Worm (Caenorhabditis elegans) whole organism, L2 larva: ENCODE measurements around the gene Y71H10B.1.

Experiments used
- C34F6.9 ChIP-seq: fragments of 150-350 bp; optimal IDR thresholded peaks from 2 replicates; lab custom pipeline; 2014; ENCODE audit warnings: missing biosample characterization, missing genetic modification characterization
- F13H6.1 ChIP-seq: sonication (generic microtip); optimal IDR thresholded peaks from 2 replicates; lab custom pipeline; 2016; ENCODE audit warnings: missing genetic modification characterization, missing compliant biosample characterization
- Y55F3AM.14 ChIP-seq: fragments of 200-800 bp; sonication (Bioruptor generic); optimal IDR thresholded peaks from 2 replicates; lab custom pipeline; 2018; ENCODE audit warnings: mild to moderate bottlenecking, missing genetic modification characterization, missing compliant biosample characterization
- ZK546.5 ChIP-seq: sonication (generic microtip); optimal IDR thresholded peaks from 2 replicates; lab custom pipeline; 2017; ENCODE audit warnings: missing biosample characterization, missing genetic modification characterization
- alr-1 ChIP-seq: fragments of 150-350 bp; optimal IDR thresholded peaks from 2 replicates; lab custom pipeline; 2014; ENCODE audit warnings: missing biosample characterization, missing genetic modification characterization
- aly-2 ChIP-seq: fragments of 150-350 bp; optimal IDR thresholded peaks from 2 replicates; lab custom pipeline; 2014; ENCODE audit warnings: missing biosample characterization, missing genetic modification characterization
- ama-1 ChIP-seq: fragments of 150-350 bp; optimal IDR thresholded peaks from 2 replicates; lab custom pipeline; 2018; ENCODE audit warnings: inconsistent platforms
- egl-27 ChIP-seq: sonication (generic microtip); optimal IDR thresholded peaks from 3 replicates; lab custom pipeline; 2017; ENCODE audit warnings: missing biosample characterization, missing genetic modification reagents, missing genetic modification characterization
- fos-1 ChIP-seq: fragments of 150-350 bp; optimal IDR thresholded peaks from 2 replicates; lab custom pipeline; 2014; ENCODE audit warnings: missing biosample characterization, missing genetic modification characterization
- gmeb-1 ChIP-seq: fragments of 150-350 bp; optimal IDR thresholded peaks from 2 replicates; lab custom pipeline; 2014; ENCODE audit warnings: missing biosample characterization, missing genetic modification characterization
- lin-11 ChIP-seq: fragments of 150-350 bp; sonication (generic microtip); optimal IDR thresholded peaks from 2 replicates; lab custom pipeline; 2014; ENCODE audit warnings: missing biosample characterization, missing genetic modification characterization, inconsistent platforms, mixed read lengths
- lin-13 ChIP-seq: fragments of 150-350 bp; optimal IDR thresholded peaks from 2 replicates; lab custom pipeline; 2014; ENCODE audit warnings: missing biosample characterization, missing genetic modification reagents, missing genetic modification characterization
- lin-39 ChIP-seq: fragments of 150-350 bp; optimal IDR thresholded peaks from 2 replicates; lab custom pipeline; 2014; ENCODE audit warnings: missing biosample characterization, missing genetic modification reagents, missing genetic modification characterization
- mab-5 ChIP-seq: fragments of 150-350 bp; optimal IDR thresholded peaks from 2 replicates; lab custom pipeline; 2014; ENCODE audit warnings: missing biosample characterization, missing genetic modification characterization
- mbf-1 ChIP-seq: sonication (generic microtip); optimal IDR thresholded peaks from 2 replicates; lab custom pipeline; 2017; ENCODE audit warnings: missing biosample characterization, missing genetic modification characterization
- mdl-1 ChIP-seq, 2 experiments: fragments of 150-350 bp in 1 of 2; sonication (generic microtip) in 1 of 2; optimal IDR thresholded peaks; 2 replicates each; lab custom pipeline; 2017; ENCODE audit warnings: missing biosample characterization in 2 of 2, missing genetic modification characterization in 2 of 2
- nhr-10 ChIP-seq: sonication (generic microtip); optimal IDR thresholded peaks from 2 replicates; lab custom pipeline; 2017; ENCODE audit warnings: missing biosample characterization, missing genetic modification characterization
- nhr-11 ChIP-seq: fragments of 150-350 bp; optimal IDR thresholded peaks from 2 replicates; lab custom pipeline; 2014; ENCODE audit warnings: missing biosample characterization, missing genetic modification characterization
- nhr-129 ChIP-seq: fragments of 150-350 bp; optimal IDR thresholded peaks from 2 replicates; lab custom pipeline; 2014; ENCODE audit warnings: missing biosample characterization, missing genetic modification characterization
- nhr-21 ChIP-seq: fragments of 150-350 bp; optimal IDR thresholded peaks from 2 replicates; lab custom pipeline; 2014; ENCODE audit warnings: missing biosample characterization, missing genetic modification characterization
- nhr-23 ChIP-seq: fragments of 150-350 bp; optimal IDR thresholded peaks from 2 replicates; lab custom pipeline; 2014; ENCODE audit warnings: missing biosample characterization, missing genetic modification reagents, missing genetic modification characterization
- nhr-237 ChIP-seq: fragments of 150-350 bp; optimal IDR thresholded peaks from 2 replicates; lab custom pipeline; 2014; ENCODE audit warnings: missing biosample characterization, missing genetic modification characterization
- nhr-6 ChIP-seq: fragments of 150-350 bp; optimal IDR thresholded peaks from 2 replicates; lab custom pipeline; 2014; ENCODE audit warnings: missing biosample characterization, missing genetic modification characterization
- skn-1 ChIP-seq: sonication (generic microtip); optimal IDR thresholded peaks from 2 replicates; lab custom pipeline; 2017; ENCODE audit warnings: missing biosample characterization, missing genetic modification characterization
- sma-3 ChIP-seq: sonication (generic microtip); optimal IDR thresholded peaks from 2 replicates; lab custom pipeline; 2016; ENCODE audit warnings: missing genetic modification reagents, missing genetic modification characterization, missing compliant biosample characterization
- sma-9 ChIP-seq, 2 experiments: fragments of 150-350 bp in 1 of 2; sonication (generic microtip) in 1 of 2; optimal IDR thresholded peaks; 2 replicates each; lab custom pipeline; 2014 to 2016; ENCODE audit warnings: missing genetic modification characterization in 2 of 2, mild to moderate bottlenecking in 1 of 2, missing biosample characterization in 1 of 2, missing compliant biosample characterization in 1 of 2, missing genetic modification reagents in 1 of 2, moderate library complexity in 1 of 2
- snpc-4 ChIP-seq: fragments of 150-350 bp; optimal IDR thresholded peaks from 2 replicates; lab custom pipeline; 2014; ENCODE audit warnings: missing biosample characterization, missing genetic modification characterization
- unc-55 ChIP-seq: fragments of 150-350 bp; sonication (generic microtip); optimal IDR thresholded peaks from 3 replicates; lab custom pipeline; 2014; ENCODE audit warnings: missing biosample characterization, missing genetic modification reagents, missing genetic modification characterization
- unc-62 ChIP-seq: fragments of 150-350 bp; optimal IDR thresholded peaks from 2 replicates; lab custom pipeline; 2014; ENCODE audit warnings: missing biosample characterization, missing genetic modification reagents, missing genetic modification characterization
- ztf-1 ChIP-seq: fragments of 200-800 bp; sonication (Bioruptor generic); conservative IDR thresholded peaks from 2 replicates; pipeline ENCODE4 v1.3.6; 2022; ENCODE audit warnings: missing genetic modification characterization, missing compliant biosample characterization
- ztf-4 ChIP-seq: fragments of 150-350 bp; optimal IDR thresholded peaks from 2 replicates; lab custom pipeline; 2014; ENCODE audit warnings: missing biosample characterization, missing genetic modification characterization

Gene Y71H10B.1

ce11 chrX:2852388-2852908 lies 12.4 kb upstream of the Y71H10B.1 start, which contains the start of gene kin-29 (continued):
- TF ChIP-seq lin-39 (tag; lab: Kevin White, UChicago) = no peak
- peak; percentile 88 for TF ChIP-seq Y55F3AM.14 (GFP tag; lab: Kevin White, UChicago)
- 0 out of 2 replicates have a peak, but pooled peaks have one; percentile 26 for TF ChIP-seq ztf-1 (GFP tag; lab: Robert Waterston, UW)
- peak; percentile 82 for TF ChIP-seq fos-1
- no peak for TF ChIP-seq unc-62 (GFP tag; lab: Kevin White, UChicago)
- peak; percentile 26 for TF ChIP-seq ztf-4 (tag; lab: Kevin White, UChicago)

- TF ChIP-seq mdl-1 (tag; optimal IDR thresholded peaks at IDR 0.05; lab: Kevin White, UChicago) = no peak
- peak; percentile 72 for TF ChIP-seq snpc-4
Observed at ce11 chrX:2843508-2843907, 3.4 kb upstream of the Y71H10B.1 start.

- TF ChIP-seq ztf-1 (GFP tag; lab: Robert Waterston, UW) (no peak), unc-55 (GFP tag; lab: Kevin White, UChicago) (no peak), aly-2 (tag; lab: Kevin White, UChicago) (no peak), fos-1 (peak; percentile 69), nhr-10 (no peak), F13H6.1 (peak; percentile 47), nhr-237 (tag; lab: Kevin White, UChicago) (no peak), C34F6.9 (tag; lab: Kevin White, UChicago) (no peak), gmeb-1 (no peak), nhr-129 (tag; lab: Kevin White, UChicago) (no peak), ZK546.5 (no peak), egl-27 (no peak), nhr-21 (tag; lab: Kevin White, UChicago) (no peak), ama-1 (lab: Kevin White, UChicago) (no peak)
- TF ChIP-seq, all 48 proteins: peak for 2
Observed at ce11 chrX:2841754-2842153, 1.7 kb upstream of the Y71H10B.1 start.

- TF ChIP-seq fos-1 (peak; percentile 82), skn-1 (tag; lab: Kevin White, UChicago) (no peak), sma-9 (GFP tag; optimal IDR thresholded peaks at IDR 0.05; lab: Kevin White, UChicago) (peak; percentile 23), sma-9 (tag; optimal IDR thresholded peaks at IDR 0.05; lab: Kevin White, UChicago) (no peak), nhr-11 (tag; lab: Kevin White, UChicago) (no peak)
Observed at ce11 chrX:2838619-2839018, 1.5 kb downstream of the Y71H10B.1 start.

DNA sequence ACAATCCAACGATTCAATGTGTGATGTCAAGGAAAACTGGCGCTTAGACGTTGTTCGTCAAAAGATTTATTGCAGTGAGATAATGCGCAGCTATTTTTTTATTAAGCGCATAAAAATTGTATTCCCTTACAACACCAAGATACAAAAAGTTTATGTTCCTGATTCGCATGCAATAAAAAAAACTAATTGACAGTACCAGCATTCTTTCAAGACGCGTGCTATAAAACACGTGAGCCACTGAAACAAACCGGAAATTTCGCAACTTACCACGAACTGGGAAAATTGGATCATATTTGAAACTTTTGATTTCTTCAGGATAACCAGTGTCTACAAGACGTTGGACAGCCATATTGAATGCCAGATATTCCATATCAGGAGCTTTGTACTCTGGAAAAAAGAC lies 2.6 kb downstream of the Y71H10B.1 start:
- TF ChIP-seq F13H6.1 = no peak
- TF ChIP-seq gmeb-1 = no peak
- TF ChIP-seq egl-27 = no peak
- TF ChIP-seq nhr-6 (tag; lab: Kevin White, UChicago) = no peak
- no peak for TF ChIP-seq mbf-1 (tag; lab: Kevin White, UChicago)
- no peak for TF ChIP-seq mdl-1 (tag; optimal IDR thresholded peaks at IDR 0.05; lab: Kevin White, UChicago)
- TF ChIP-seq lin-13 (GFP tag; lab: Kevin White, UChicago) = no peak
- TF ChIP-seq alr-1 (tag; lab: Kevin White, UChicago) = no peak
- TF ChIP-seq lin-11 (tag; lab: Kevin White, UChicago) = no peak
- no peak for TF ChIP-seq nhr-23 (tag; lab: Kevin White, UChicago)
- no peak for TF ChIP-seq aly-2 (tag; lab: Kevin White, UChicago)
- no peak for TF ChIP-seq ztf-4 (tag; lab: Kevin White, UChicago)
- TF ChIP-seq ZK546.5 = no peak
- no peak for TF ChIP-seq nhr-10
- TF ChIP-seq mab-5 (tag; lab: Kevin White, UChicago) = no peak

DNA sequence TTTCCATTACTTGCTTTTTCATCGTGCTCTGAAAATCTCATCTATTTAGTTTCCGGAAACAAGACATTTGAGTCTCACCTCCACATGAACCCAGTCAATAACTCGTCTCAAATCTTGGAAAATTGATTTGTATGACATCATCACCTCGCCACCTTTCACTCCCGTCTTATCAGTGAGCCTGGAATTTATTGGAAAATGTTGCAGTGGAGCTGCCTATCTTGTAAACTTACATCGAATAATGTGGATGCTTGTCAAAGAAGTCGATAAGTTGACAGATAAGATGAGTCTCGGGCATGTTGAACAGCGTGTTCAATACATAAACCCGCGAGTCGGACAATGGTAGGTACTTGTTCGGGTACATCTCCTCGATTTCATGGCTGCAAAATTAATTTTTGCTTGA lies 3.3 kb downstream of the Y71H10B.1 start:
- TF ChIP-seq sma-3 (GFP tag; lab: Kevin White, UChicago) (no peak), Y55F3AM.14 (GFP tag; lab: Kevin White, UChicago) (no peak), fos-1 (peak; percentile 56), aly-2 (tag; lab: Kevin White, UChicago) (no peak), sma-9 (GFP tag; optimal IDR thresholded peaks at IDR 0.05; lab: Kevin White, UChicago) (peak; percentile 55), sma-9 (tag; optimal IDR thresholded peaks at IDR 0.05; lab: Kevin White, UChicago) (no peak)
